Worm (Caenorhabditis elegans) whole organism, early embryonic: ENCODE results near the gene C03B1.4.

Experiments used
- B0310.2 ChIP-seq: sonication (generic microtip); optimal IDR thresholded peaks from 2 replicates; lab custom pipeline; 2016; ENCODE audit warnings: mild to moderate bottlenecking, missing genetic modification characterization, missing compliant biosample characterization
- F13C5.2 ChIP-seq: sonication (generic microtip); optimal IDR thresholded peaks from 2 replicates; lab custom pipeline; 2017; ENCODE audit warnings: mild to moderate bottlenecking, missing genetic modification characterization, inconsistent platforms, missing compliant biosample characterization
- aly-1 ChIP-seq: sonication (generic microtip); optimal IDR thresholded peaks from 2 replicates; lab custom pipeline; 2016; ENCODE audit warnings: missing genetic modification characterization, missing compliant biosample characterization
- ama-1 ChIP-seq: fragments of 150-350 bp; optimal IDR thresholded peaks from 2 replicates; lab custom pipeline; 2014
- ceh-13 ChIP-seq: fragments of 200-800 bp; sonication (Bioruptor generic); optimal IDR thresholded peaks from 2 replicates; lab custom pipeline; 2018; ENCODE audit warnings: mild to moderate bottlenecking, missing genetic modification characterization, missing compliant biosample characterization
- ceh-36 ChIP-seq: sonication (generic microtip); optimal IDR thresholded peaks from 2 replicates; lab custom pipeline; 2016; ENCODE audit warnings: missing genetic modification characterization, inconsistent platforms, missing compliant biosample characterization
- ets-7 ChIP-seq: sonication (generic microtip); optimal IDR thresholded peaks from 2 replicates; lab custom pipeline; 2016; ENCODE audit warnings: missing genotype, missing genetic modification characterization, missing compliant biosample characterization
- flt-1 ChIP-seq: fragments of 200-800 bp; sonication (Bioruptor generic); IDR thresholded peaks from 2 replicates; pipeline ENCODE4 v1.3.6; 2022; ENCODE audit warnings: missing genetic modification characterization, missing compliant biosample characterization
- hmbx-1 ChIP-seq: sonication (generic microtip); optimal IDR thresholded peaks from 2 replicates; lab custom pipeline; 2016; ENCODE audit warnings: mild to moderate bottlenecking, missing genetic modification characterization, missing compliant biosample characterization
- hmg-4 ChIP-seq: fragments of 200-800 bp; sonication (Bioruptor generic); optimal IDR thresholded peaks from 2 replicates; lab custom pipeline; 2018; ENCODE audit warnings: mild to moderate bottlenecking, missing genetic modification characterization, missing compliant biosample characterization
- hnd-1 ChIP-seq: sonication (generic microtip); optimal IDR thresholded peaks from 2 replicates; lab custom pipeline; 2016; ENCODE audit warnings: missing genetic modification characterization, missing compliant biosample characterization
- pes-1 ChIP-seq: fragments of 200-800 bp; sonication (Bioruptor generic); IDR thresholded peaks from 2 replicates; pipeline ENCODE4 v1.3.6; 2022; ENCODE audit warnings: missing genetic modification reagents, missing genetic modification characterization, missing compliant biosample characterization
- scrt-1 ChIP-seq: fragments of 200-800 bp; sonication (Bioruptor generic); IDR thresholded peaks from 2 replicates; pipeline ENCODE4 v1.3.6; 2022; ENCODE audit warnings: missing genetic modification characterization, missing compliant biosample characterization
- sea-1 ChIP-seq: fragments of 200-800 bp; sonication (Bioruptor generic); conservative IDR thresholded peaks from 2 replicates; pipeline ENCODE4 v1.3.6; 2022; ENCODE audit warnings: missing genetic modification characterization, missing compliant biosample characterization
- tbx-11 ChIP-seq: fragments of 200-800 bp; sonication (Bioruptor generic); IDR thresholded peaks from 2 replicates; pipeline ENCODE4 v1.3.6; 2022; ENCODE audit warnings: missing genetic modification characterization, missing compliant biosample characterization
- tbx-37 ChIP-seq: fragments of 200-800 bp; sonication (Bioruptor generic); conservative IDR thresholded peaks from 2 replicates; pipeline ENCODE4 v1.3.6; 2022; ENCODE audit warnings: missing genetic modification reagents, missing genetic modification characterization, missing compliant biosample characterization
- tra-4 ChIP-seq: sonication (generic microtip); optimal IDR thresholded peaks from 2 replicates; lab custom pipeline; 2017; ENCODE audit warnings: missing genetic modification characterization, missing compliant biosample characterization

Gene C03B1.4

DNA sequence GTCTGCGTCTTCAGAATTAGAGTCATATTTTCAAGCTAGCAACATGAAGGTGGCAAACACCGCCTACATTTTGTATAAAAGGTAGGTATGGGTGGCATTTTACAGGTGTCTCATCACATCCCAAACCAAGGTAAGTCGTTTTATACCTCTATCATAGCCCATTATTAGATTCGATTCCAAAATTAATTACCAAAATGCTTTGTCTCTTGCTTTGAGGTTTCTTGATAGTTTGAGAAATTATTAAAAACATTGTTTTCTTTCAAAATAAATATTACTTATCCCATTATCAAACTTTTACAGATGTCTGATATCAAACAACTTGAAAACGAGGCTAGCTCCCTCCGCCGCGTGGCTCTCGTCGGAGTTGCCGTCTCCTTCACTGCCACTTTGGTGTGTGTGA, 38.2 kb upstream of the C03B1.4 start, which contains the start of gene col-168:
Gene col-168 (plus strand): TSS at position 301 of the 400 bp plus-strand sequence.
- TF ChIP-seq ets-7 (tag; lab: Kevin White, UChicago) (no peak), flt-1 (GFP tag; lab: Robert Waterston, UW) (no peak)

DNA sequence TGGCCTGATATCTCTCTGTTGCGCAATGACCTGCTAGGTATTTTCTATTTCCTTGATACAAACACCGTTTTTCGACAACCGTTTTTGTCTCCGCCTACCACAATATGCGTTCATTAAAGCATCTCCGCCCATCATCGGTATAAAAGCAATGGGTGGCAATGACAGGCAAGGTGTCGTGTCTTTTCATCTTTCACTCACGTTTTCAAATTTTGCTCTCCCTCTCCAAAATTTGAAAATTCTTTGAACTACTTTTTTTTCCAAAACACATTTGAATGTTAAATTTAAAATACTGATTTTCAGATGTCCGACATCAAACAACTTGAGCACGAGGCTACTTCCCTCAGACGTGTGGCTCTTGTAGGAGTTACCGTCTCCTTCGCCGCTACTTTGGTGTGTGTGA, 35.4 kb upstream of the C03B1.4 start, which contains the start of gene col-169:
Gene col-169 (plus strand): TSS at position 301 of the 400 bp plus-strand sequence.
- TF ChIP-seq hmbx-1 (tag; lab: Kevin White, UChicago) (no peak), F13C5.2 (tag; lab: Kevin White, UChicago) (no peak), tra-4 (no peak), B0310.2 (tag; lab: Kevin White, UChicago) (no peak), ama-1 (no peak), tbx-37 (GFP tag; lab: Robert Waterston, UW) (no peak), ceh-36 (tag; lab: Kevin White, UChicago) (no peak), aly-1 (tag; lab: Kevin White, UChicago) (no peak), flt-1 (GFP tag; lab: Robert Waterston, UW) (no peak), hnd-1 (tag; lab: Kevin White, UChicago) (no peak), ceh-13 (GFP tag; lab: Kevin White, UChicago) (no peak), ets-7 (tag; lab: Kevin White, UChicago) (no peak), tbx-11 (GFP tag; lab: Robert Waterston, UW) (no peak), pes-1 (GFP tag; lab: Robert Waterston, UW) (no peak)

DNA sequence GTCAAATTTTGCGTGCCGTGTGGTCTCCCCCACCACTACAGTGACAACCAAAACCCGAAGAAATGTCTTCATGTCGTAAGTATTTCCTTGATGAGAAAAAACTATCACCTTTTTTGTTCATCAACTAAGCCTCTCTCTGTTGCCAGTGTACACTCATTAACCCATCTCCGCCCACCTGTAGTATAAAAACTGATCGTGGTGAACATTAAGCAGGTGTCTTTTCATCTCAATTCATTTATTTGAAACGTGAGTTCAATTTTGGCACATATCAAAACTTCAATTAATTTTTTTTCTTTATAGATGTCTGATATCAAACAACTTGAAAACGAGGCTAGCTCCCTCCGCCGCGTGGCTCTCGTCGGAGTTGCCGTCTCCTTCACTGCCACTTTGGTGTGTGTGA, 32.9 kb upstream of the C03B1.4 start, which contains the start of gene col-170:
Gene col-170 (plus strand): TSS at position 301 of the 400 bp plus-strand sequence.
- TF ChIP-seq hmg-4 (no peak), tbx-11 (GFP tag; lab: Robert Waterston, UW) (no peak), tra-4 (no peak), scrt-1 (GFP tag; lab: Robert Waterston, UW) (no peak), hnd-1 (tag; lab: Kevin White, UChicago) (no peak), ceh-36 (tag; lab: Kevin White, UChicago) (no peak), pes-1 (GFP tag; lab: Robert Waterston, UW) (no peak), hmbx-1 (tag; lab: Kevin White, UChicago) (no peak), B0310.2 (tag; lab: Kevin White, UChicago) (no peak), flt-1 (GFP tag; lab: Robert Waterston, UW) (no peak), ceh-13 (GFP tag; lab: Kevin White, UChicago) (no peak), tbx-37 (GFP tag; lab: Robert Waterston, UW) (no peak), ama-1 (no peak), sea-1 (no peak), ets-7 (tag; lab: Kevin White, UChicago) (no peak), aly-1 (tag; lab: Kevin White, UChicago) (no peak), F13C5.2 (tag; lab: Kevin White, UChicago) (no peak)

DNA sequence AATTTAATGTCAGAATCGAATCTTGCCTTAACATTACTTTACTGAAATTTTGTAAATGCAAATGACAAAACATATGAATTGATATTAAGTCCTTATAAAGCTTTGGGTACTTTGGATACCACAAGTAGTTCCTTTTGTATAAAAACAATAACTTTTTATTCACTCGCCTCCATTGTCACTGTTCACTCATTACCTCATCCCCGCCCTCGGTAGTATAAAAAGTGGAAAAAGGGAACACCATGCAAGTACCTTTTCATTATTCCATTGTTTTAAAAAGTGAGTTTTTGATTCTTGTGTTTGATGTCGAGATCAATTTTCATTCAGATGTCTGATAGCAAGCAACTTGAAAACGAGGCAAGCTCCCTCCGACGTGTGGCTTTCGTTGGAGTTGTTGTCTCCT, 30.3 kb upstream of the C03B1.4 start, which contains the start of gene col-171:
Gene col-171 (plus strand): TSS at position 301 of the 400 bp plus-strand sequence.
- TF ChIP-seq pes-1 (GFP tag; lab: Robert Waterston, UW): no peak
- no peak for TF ChIP-seq flt-1 (GFP tag; lab: Robert Waterston, UW)
- no peak for TF ChIP-seq tra-4
- no peak for TF ChIP-seq B0310.2 (tag; lab: Kevin White, UChicago)
- no peak for TF ChIP-seq ceh-13 (GFP tag; lab: Kevin White, UChicago)
- TF ChIP-seq hmg-4: no peak
- no peak for TF ChIP-seq ama-1
- TF ChIP-seq hmbx-1 (tag; lab: Kevin White, UChicago): no peak
- TF ChIP-seq sea-1: no peak

DNA sequence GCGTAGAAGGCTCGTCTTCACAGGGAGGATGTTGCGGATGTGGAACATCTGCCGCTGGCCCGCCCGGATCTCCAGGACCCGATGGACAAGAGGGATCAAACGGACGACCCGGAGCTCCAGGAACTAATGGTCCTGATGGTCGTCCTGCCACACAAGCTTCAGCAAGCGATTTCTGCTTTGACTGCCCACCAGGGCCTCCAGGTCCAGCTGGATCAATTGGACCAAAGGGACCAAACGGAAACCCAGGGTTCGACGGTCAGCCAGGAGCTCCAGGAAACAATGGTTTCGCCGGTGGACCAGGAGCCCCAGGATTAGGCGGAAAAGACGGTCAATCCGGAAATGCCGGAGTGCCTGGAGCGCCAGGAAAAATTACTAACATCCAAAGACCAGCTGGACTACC, 29.7 kb upstream of the C03B1.4 start:
- TF ChIP-seq ets-7 (tag; lab: Kevin White, UChicago) (no peak), tbx-37 (GFP tag; lab: Robert Waterston, UW) (no peak), ceh-36 (tag; lab: Kevin White, UChicago) (no peak), B0310.2 (tag; lab: Kevin White, UChicago) (no peak)

DNA sequence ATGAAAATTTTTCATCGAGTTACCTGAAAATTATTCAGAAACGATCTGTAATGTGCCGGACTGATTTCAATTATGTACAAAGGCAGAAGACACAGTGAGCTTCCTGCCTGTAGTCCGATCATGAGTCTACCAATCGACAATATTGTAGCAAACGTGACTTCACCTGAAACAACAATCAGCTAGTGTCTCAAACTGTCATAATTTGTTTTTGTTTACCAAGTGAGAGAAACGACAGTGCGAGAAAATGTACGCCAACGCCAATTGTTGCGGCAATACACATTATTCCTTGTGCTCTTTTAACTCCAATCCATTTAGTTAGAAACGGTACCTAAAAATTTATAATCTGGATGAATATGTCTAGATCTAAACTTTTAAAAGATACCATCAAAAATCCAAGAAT, 27.0 kb upstream of the C03B1.4 start:
- no peak for TF ChIP-seq tbx-37 (GFP tag; lab: Robert Waterston, UW)
- no peak for TF ChIP-seq sea-1

DNA sequence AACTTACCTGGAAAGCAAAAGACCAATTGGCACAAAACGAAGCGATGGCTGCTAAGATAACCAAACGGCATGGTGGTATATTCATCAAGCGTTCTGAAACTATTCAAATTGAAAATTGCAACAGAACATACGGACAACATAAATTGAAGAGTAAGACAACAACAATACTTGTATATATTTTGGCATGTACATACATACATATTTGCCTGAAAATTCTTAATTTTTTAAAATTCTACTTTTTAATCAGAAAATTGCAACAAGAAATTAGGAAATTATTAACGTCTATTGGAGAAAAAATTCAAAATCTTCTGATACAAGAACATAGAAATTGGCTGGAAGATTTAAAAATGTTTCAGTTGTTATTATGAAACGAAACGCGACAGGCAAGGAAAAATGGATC, 26.3 kb upstream of the C03B1.4 start, which contains the start of gene C03B1.13:
Gene C03B1.13 (minus strand): TSS at position 101 of the 400 bp plus-strand sequence.
- no peak for TF ChIP-seq ceh-36 (tag; lab: Kevin White, UChicago)
- no peak for TF ChIP-seq hmbx-1 (tag; lab: Kevin White, UChicago)
- no peak for TF ChIP-seq scrt-1 (GFP tag; lab: Robert Waterston, UW)
- no peak for TF ChIP-seq hnd-1 (tag; lab: Kevin White, UChicago)
- TF ChIP-seq pes-1 (GFP tag; lab: Robert Waterston, UW): no peak
- TF ChIP-seq ets-7 (tag; lab: Kevin White, UChicago): no peak
- no peak for TF ChIP-seq F13C5.2 (tag; lab: Kevin White, UChicago)
- TF ChIP-seq aly-1 (tag; lab: Kevin White, UChicago): no peak
- no peak for TF ChIP-seq sea-1
- TF ChIP-seq ama-1: no peak
- no peak for TF ChIP-seq tbx-11 (GFP tag; lab: Robert Waterston, UW)
- TF ChIP-seq hmg-4: no peak
- TF ChIP-seq tra-4: no peak
- no peak for TF ChIP-seq ceh-13 (GFP tag; lab: Kevin White, UChicago)

DNA sequence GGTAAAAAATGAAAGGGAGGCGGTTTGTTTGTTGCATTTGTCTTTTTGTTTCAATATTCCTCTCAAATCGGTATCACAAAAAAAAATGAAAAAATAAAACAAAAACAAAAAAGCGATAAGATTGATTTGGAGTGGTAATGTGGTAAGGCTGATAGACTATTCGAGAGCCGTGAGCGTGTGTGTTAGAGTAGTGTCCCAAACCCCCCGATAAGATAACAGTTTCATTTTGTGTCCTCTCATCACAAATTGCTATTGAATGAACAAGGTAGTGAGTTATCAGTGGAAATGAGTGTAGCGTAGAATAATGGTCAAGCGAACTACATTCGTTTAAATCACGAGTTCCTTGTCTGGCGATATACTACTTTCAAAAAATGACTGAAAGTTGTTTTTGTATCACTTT, 25.9 kb upstream of the C03B1.4 start:
- TF ChIP-seq ceh-36 (tag; lab: Kevin White, UChicago): no peak
- TF ChIP-seq B0310.2 (tag; lab: Kevin White, UChicago): no peak
- TF ChIP-seq flt-1 (GFP tag; lab: Robert Waterston, UW): no peak
- TF ChIP-seq hmbx-1 (tag; lab: Kevin White, UChicago): no peak
- no peak for TF ChIP-seq ets-7 (tag; lab: Kevin White, UChicago)
- no peak for TF ChIP-seq ceh-13 (GFP tag; lab: Kevin White, UChicago)
- TF ChIP-seq scrt-1 (GFP tag; lab: Robert Waterston, UW): no peak
- no peak for TF ChIP-seq sea-1
- TF ChIP-seq pes-1 (GFP tag; lab: Robert Waterston, UW): no peak
- no peak for TF ChIP-seq tbx-11 (GFP tag; lab: Robert Waterston, UW)
